Worm (Caenorhabditis elegans): ENCODE measurements around the gene ZK1321.4.

The ZK1321.4 gene

DNA sequence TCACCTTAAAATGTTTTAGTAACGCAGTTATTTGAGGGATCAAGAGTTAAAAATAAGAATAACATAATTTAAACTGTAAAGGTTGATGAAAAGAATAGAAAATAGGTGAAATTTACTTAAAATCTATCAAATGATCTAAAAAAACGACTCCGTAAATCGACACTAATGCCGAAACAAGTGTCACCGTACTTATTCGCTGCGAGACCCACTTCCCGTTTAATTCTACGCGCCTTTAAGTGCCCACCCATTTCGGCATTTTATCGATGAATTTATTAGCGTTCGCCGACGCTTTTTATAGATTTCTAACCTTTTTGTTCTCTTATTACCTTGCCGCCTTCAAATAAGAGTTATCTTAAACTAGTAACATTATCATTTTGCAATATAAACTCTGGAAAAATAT lies 27.7 kb downstream of the ZK1321.4 start, which contains the start of the genes Y53C12B.1 and nos-3 (continued):
- TF ChIP-seq F23B12.7 (tag; optimal IDR thresholded peaks at IDR 0.05; ENCODE audit: insufficient read depth) (peak; percentile 25), ceh-91 (GFP tag; IDR thresholded peaks at IDR 0.05) (peak; percentile 39; the same call in 1 of the 2 replicates), tbx-9 (tag; optimal IDR thresholded peaks at IDR 0.05; ENCODE audit: borderline replicate concordance) (no peak), sdz-38 (tag; optimal IDR thresholded peaks at IDR 0.05) (no peak), cebp-1 (GFP tag; IDR thresholded peaks at IDR 0.05) (no peak), cebp-1 (tag; optimal IDR thresholded peaks at IDR 0.05) (peak; percentile 39), fkh-3 (tag; optimal IDR thresholded peaks at IDR 0.05) (no peak), ztf-3 (GFP tag; optimal IDR thresholded peaks at IDR 0.05) (no peak), mcd-1 (GFP tag; IDR thresholded peaks at IDR 0.05) (peak; percentile 56), die-1 (tag; optimal IDR thresholded peaks at IDR 0.05) (no peak), lin-40 (tag; optimal IDR thresholded peaks at IDR 0.05) (peak; percentile 21), attf-5 (GFP tag; optimal IDR thresholded peaks at IDR 0.05) (peak; percentile 50), tbp1 (GFP tag; optimal IDR thresholded peaks at IDR 0.05) (peak; percentile 46), zim-3 (tag; optimal IDR thresholded peaks at IDR 0.05) (no peak), T26A5.8 (tag; optimal IDR thresholded peaks at IDR 0.05) (no peak), nhr-90 (tag; optimal IDR thresholded peaks at IDR 0.05) (no peak), ama-1 (optimal IDR thresholded peaks at IDR 0.05) (no peak), ama-1 (GFP tag; optimal IDR thresholded peaks at IDR 0.05) (no peak), pha-4 (tag; optimal IDR thresholded peaks at IDR 0.05) (peak; percentile 6), nfya-2 (GFP tag; IDR thresholded peaks at IDR 0.05) (no peak)

DNA sequence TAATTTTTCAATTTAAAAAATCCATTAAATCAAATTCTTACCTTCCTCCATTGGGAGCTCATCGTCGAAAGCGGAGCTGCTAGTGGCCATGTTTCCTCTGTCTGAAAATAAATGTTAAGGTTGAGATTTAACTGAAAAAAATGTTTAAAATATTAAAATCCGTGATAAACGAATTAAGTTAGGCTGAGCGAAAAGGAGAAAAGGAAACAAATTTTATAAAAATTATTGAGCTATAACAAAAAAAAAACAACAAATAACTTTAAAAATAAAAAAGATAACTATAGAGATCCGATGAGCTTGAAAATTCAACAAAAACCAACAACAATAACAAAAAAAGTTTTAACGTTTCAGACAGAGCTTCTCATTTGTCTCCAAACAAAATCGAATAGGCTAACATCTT lies 31.0 kb downstream of the ZK1321.4 start, which contains the start of gene pno-1:
TSS of gene pno-1 (minus strand) at position 101 of the 400 bp plus-strand sequence.
- TF ChIP-seq sptf-2 (GFP tag; optimal IDR thresholded peaks at IDR 0.05): no peak
- no peak for TF ChIP-seq ama-1 (optimal IDR thresholded peaks at IDR 0.05)
- peak in 1 of 2 experiments; percentile 14 for TF ChIP-seq ama-1 (GFP tag; optimal IDR thresholded peaks at IDR 0.05)
- no peak for TF ChIP-seq B0019.2 (GFP tag; conservative IDR thresholded peaks at IDR 0.05)
- no peak for TF ChIP-seq ccch-3 (GFP tag; optimal IDR thresholded peaks at IDR 0.05)
- peak; percentile 41; the same call in 1 of the 2 replicates for TF ChIP-seq madf-6 (GFP tag; IDR thresholded peaks at IDR 0.05)
- TF ChIP-seq nhr-179 (tag; optimal IDR thresholded peaks at IDR 0.05): no peak
- TF ChIP-seq F55B11.4 (tag; optimal IDR thresholded peaks at IDR 0.05; ENCODE audit: borderline replicate concordance, insufficient read depth): no peak
- TF ChIP-seq Y67H2A.10 (GFP tag; conservative IDR thresholded peaks at IDR 0.05): no peak

- TF ChIP-seq let-526 (GFP tag; IDR thresholded peaks at IDR 0.05) (0 out of 2 replicates have a peak, but pooled peaks have one; percentile 17), ceh-40 (GFP tag; IDR thresholded peaks at IDR 0.05) (no peak), tbp1 (GFP tag; optimal IDR thresholded peaks at IDR 0.05) (peak; percentile 33), nfyb-1 (GFP tag; IDR thresholded peaks at IDR 0.05) (peak; percentile 28; the same call in 1 of the 2 replicates), nhr-80 (tag; optimal IDR thresholded peaks at IDR 0.05) (peak; percentile 63), let-607 (tag; optimal IDR thresholded peaks at IDR 0.05) (peak; percentile 78 to 88), unc-62 (GFP tag; optimal IDR thresholded peaks at IDR 0.05) (peak; percentile 97), Y53G8AR.9 (GFP tag; conservative IDR thresholded peaks at IDR 0.05) (no peak), ztf-22 (GFP tag; optimal IDR thresholded peaks at IDR 0.05) (peak; percentile 2), T26A5.8 (tag; optimal IDR thresholded peaks at IDR 0.05) (no peak), tlf-1 (GFP tag; optimal IDR thresholded peaks at IDR 0.05) (peak; percentile 41), atf-7 (tag; optimal IDR thresholded peaks at IDR 0.05) (peak; percentile 22), zfh-2 (GFP tag; conservative IDR thresholded peaks at IDR 0.05) (no peak), madf-10 (tag; optimal IDR thresholded peaks at IDR 0.05) (peak; percentile 2), lin-54 (GFP tag; optimal IDR thresholded peaks at IDR 0.05) (peak; percentile 6)
Observed at ce11 chrII:9741400-9741799, 32.3 kb downstream of the ZK1321.4 start.
